Worm (Caenorhabditis elegans) whole organism, L3 larva: Measurements from ENCODE around the gene fbxb-38.

Source experiments
- ZK546.5 ChIP-seq: sonication (generic microtip); optimal IDR thresholded peaks from 2 replicates; lab custom pipeline; 2017; ENCODE audit warnings: missing biosample characterization, missing genetic modification characterization
- ama-1 ChIP-seq: fragments of 150-350 bp; optimal IDR thresholded peaks from 2 replicates; lab custom pipeline; 2018
- ceh-16 ChIP-seq: sonication (generic microtip); optimal IDR thresholded peaks from 2 replicates; lab custom pipeline; 2017; ENCODE audit warnings: missing biosample characterization, missing genetic modification characterization
- ceh-28 ChIP-seq: fragments of 150-350 bp; optimal IDR thresholded peaks from 2 replicates; lab custom pipeline; 2014; ENCODE audit warnings: missing biosample characterization, missing genetic modification reagents, missing genetic modification characterization
- daf-12 ChIP-seq: fragments of 150-350 bp; optimal IDR thresholded peaks from 2 replicates; lab custom pipeline; 2014; ENCODE audit warnings: missing biosample characterization, missing genetic modification reagents, missing genetic modification characterization
- egl-27 ChIP-seq: sonication (generic microtip); optimal IDR thresholded peaks from 4 replicates; lab custom pipeline; 2017; ENCODE audit warnings: missing biosample characterization, missing genetic modification reagents, missing genetic modification characterization
- egl-5 ChIP-seq: fragments of 150-350 bp; optimal IDR thresholded peaks from 2 replicates; lab custom pipeline; 2017; ENCODE audit warnings: missing biosample characterization, missing genetic modification reagents, missing genetic modification characterization, inconsistent platforms
- elt-1 ChIP-seq: fragments of 150-350 bp; optimal IDR thresholded peaks from 2 replicates; lab custom pipeline; 2014; ENCODE audit warnings: missing biosample characterization, missing genetic modification characterization
- elt-2 ChIP-seq: sonication (generic microtip); optimal IDR thresholded peaks from 2 replicates; lab custom pipeline; 2016; ENCODE audit warnings: missing genetic modification reagents, mild to moderate bottlenecking, missing genetic modification characterization, missing compliant biosample characterization
- elt-3 ChIP-seq, 3 experiments: fragments of 150-350 bp in 1 of 3; sonication (generic microtip) in 2 of 3; optimal IDR thresholded peaks; 2 replicates in 2 of 3; 4 replicates in 1 of 3; lab custom pipeline; 2014 to 2017; ENCODE audit warnings: missing biosample characterization in 3 of 3, missing genetic modification characterization in 3 of 3
- eor-1 ChIP-seq, 2 experiments: fragments of 150-350 bp; optimal IDR thresholded peaks; 2 replicates each; lab custom pipeline; 2014 to 2018; ENCODE audit warnings: missing biosample characterization in 2 of 2, missing genetic modification characterization in 2 of 2
- fkh-10 ChIP-seq: sonication (generic microtip); optimal IDR thresholded peaks from 2 replicates; lab custom pipeline; 2017; ENCODE audit warnings: missing biosample characterization, missing genetic modification reagents, missing genetic modification characterization
- fos-1 ChIP-seq: fragments of 150-350 bp; optimal IDR thresholded peaks from 2 replicates; lab custom pipeline; 2014; ENCODE audit warnings: missing biosample characterization, missing genetic modification characterization
- hmg-11 ChIP-seq: sonication (generic microtip); optimal IDR thresholded peaks from 2 replicates; lab custom pipeline; 2016; ENCODE audit warnings: missing genetic modification characterization, missing compliant biosample characterization
- lin-15B ChIP-seq: fragments of 150-350 bp; optimal IDR thresholded peaks from 2 replicates; lab custom pipeline; 2014; ENCODE audit warnings: missing biosample characterization, missing genetic modification characterization
- lin-39 ChIP-seq: fragments of 150-350 bp; optimal IDR thresholded peaks from 2 replicates; lab custom pipeline; 2018; ENCODE audit warnings: missing biosample characterization, missing genetic modification reagents, missing genetic modification characterization
- mdl-1 ChIP-seq: fragments of 150-350 bp; optimal IDR thresholded peaks from 2 replicates; lab custom pipeline; 2014; ENCODE audit warnings: missing biosample characterization, missing genetic modification characterization
- mml-1 ChIP-seq: fragments of 150-350 bp; sonication (generic microtip); optimal IDR thresholded peaks from 3 replicates; lab custom pipeline; 2014; ENCODE audit warnings: missing biosample characterization, missing genetic modification characterization
- nfya-1 ChIP-seq: sonication (generic microtip); optimal IDR thresholded peaks from 2 replicates; lab custom pipeline; 2017; ENCODE audit warnings: missing genetic modification characterization, mild to moderate bottlenecking, missing compliant biosample characterization, antibody characterized with exemption, moderate library complexity; ENCODE audit not compliant: insufficient read depth
- nhr-11 ChIP-seq: fragments of 150-350 bp; optimal IDR thresholded peaks from 2 replicates; lab custom pipeline; 2014; ENCODE audit warnings: missing biosample characterization, missing genetic modification characterization
- nhr-12 ChIP-seq: fragments of 150-350 bp; optimal IDR thresholded peaks from 2 replicates; lab custom pipeline; 2014; ENCODE audit warnings: missing biosample characterization, missing genetic modification characterization
- nhr-23 ChIP-seq: fragments of 150-350 bp; optimal IDR thresholded peaks from 2 replicates; lab custom pipeline; 2014; ENCODE audit warnings: missing biosample characterization, missing genetic modification reagents, missing genetic modification characterization
- nhr-237 ChIP-seq: fragments of 150-350 bp; optimal IDR thresholded peaks from 2 replicates; lab custom pipeline; 2014; ENCODE audit warnings: missing biosample characterization, missing genetic modification characterization
- nhr-43 ChIP-seq: sonication (generic microtip); optimal IDR thresholded peaks from 2 replicates; lab custom pipeline; 2016; ENCODE audit warnings: mild to moderate bottlenecking, missing genetic modification characterization, missing compliant biosample characterization; ENCODE audit not compliant: poor library complexity, severe bottlenecking
- nhr-76 ChIP-seq: fragments of 150-350 bp; sonication (generic microtip); optimal IDR thresholded peaks from 5 replicates; lab custom pipeline; 2014; ENCODE audit warnings: missing biosample characterization, missing genetic modification characterization
- pha-4 ChIP-seq: fragments of 150-350 bp; optimal IDR thresholded peaks from 2 replicates; lab custom pipeline; 2014; ENCODE audit warnings: missing biosample characterization, missing genetic modification reagents, missing genetic modification characterization
- pqm-1 ChIP-seq: fragments of 150-350 bp; optimal IDR thresholded peaks from 2 replicates; lab custom pipeline; 2017; ENCODE audit warnings: missing biosample characterization, missing genetic modification characterization, inconsistent platforms
- sea-2 ChIP-seq: fragments of 150-350 bp; sonication (generic microtip); optimal IDR thresholded peaks from 4 replicates; lab custom pipeline; 2014; ENCODE audit warnings: missing biosample characterization, missing genetic modification reagents, missing genetic modification characterization
- snpc-4 ChIP-seq: fragments of 150-350 bp; optimal IDR thresholded peaks from 2 replicates; lab custom pipeline; 2014; ENCODE audit warnings: missing biosample characterization, missing genetic modification characterization
- tbx-2 ChIP-seq: sonication (generic microtip); optimal IDR thresholded peaks from 2 replicates; lab custom pipeline; 2016; ENCODE audit warnings: mild to moderate bottlenecking, missing genetic modification characterization, missing compliant biosample characterization
- unc-62 ChIP-seq: fragments of 150-350 bp; sonication (generic microtip); optimal IDR thresholded peaks from 4 replicates; lab custom pipeline; 2014; ENCODE audit warnings: missing biosample characterization, missing genetic modification reagents, missing genetic modification characterization
- ztf-4 ChIP-seq: fragments of 150-350 bp; optimal IDR thresholded peaks from 2 replicates; lab custom pipeline; 2014; ENCODE audit warnings: missing biosample characterization, missing genetic modification characterization

Gene fbxb-38

ce11 chrII:2195541-2195940, 27.0 kb upstream of the fbxb-38 start (continued):
- TF ChIP-seq ceh-28 (tag; lab: Kevin White, UChicago) (no peak), fos-1 (tag; lab: Kevin White, UChicago) (no peak), daf-12 (tag; lab: Kevin White, UChicago) (no peak)
- TF ChIP-seq, all 47 proteins: peak for 10

ce11 chrII:2192267-2192666, 23.7 kb upstream of the fbxb-38 start:
- peak; percentile 80 for TF ChIP-seq ceh-28 (tag; lab: Kevin White, UChicago)
- TF ChIP-seq nhr-43, result no peak
- no peak for TF ChIP-seq ztf-4 (tag; lab: Kevin White, UChicago)

ce11 chrII:2191383-2191782, 22.8 kb upstream of the fbxb-38 start:
- TF ChIP-seq lin-39 (tag; lab: Kevin White, UChicago), result peak; percentile 54
- TF ChIP-seq nhr-23 (tag; lab: Kevin White, UChicago), result no peak
- TF ChIP-seq ceh-28 (tag; lab: Kevin White, UChicago), result no peak
- peak; percentile 2 for TF ChIP-seq nfya-1 (tag; lab: Kevin White, UChicago)
- TF ChIP-seq fkh-10 (GFP tag; lab: Kevin White, UChicago), result no peak
- TF ChIP-seq ztf-4 (tag; lab: Kevin White, UChicago), result no peak
- no peak for TF ChIP-seq nhr-11
- no peak for TF ChIP-seq mml-1 (tag; lab: Kevin White, UChicago)
- no peak for TF ChIP-seq elt-1 (tag; lab: Kevin White, UChicago)
- TF ChIP-seq egl-27 (tag; lab: Kevin White, UChicago), result no peak
- no peak for TF ChIP-seq elt-3 (tag; optimal IDR thresholded peaks at IDR 0.05; lab: Kevin White, UChicago)
- no peak for TF ChIP-seq nhr-237 (tag; lab: Kevin White, UChicago)
- TF ChIP-seq, all 47 proteins: peak for 2

ce11 chrII:2190522-2190921, 22.0 kb upstream of the fbxb-38 start:
- TF ChIP-seq mml-1 (tag; lab: Kevin White, UChicago) (no peak), eor-1 (tag; optimal IDR thresholded peaks at IDR 0.05; lab: Kevin White, UChicago) (no peak), fos-1 (tag; lab: Kevin White, UChicago) (no peak), daf-12 (tag; lab: Kevin White, UChicago) (no peak), egl-5 (tag; lab: Kevin White, UChicago) (no peak), nhr-12 (no peak)
- TF ChIP-seq, all 47 proteins: peak for 0

- TF ChIP-seq lin-15B (no peak), snpc-4 (tag; lab: Kevin White, UChicago) (no peak), eor-1 (tag; optimal IDR thresholded peaks at IDR 0.05; lab: Kevin White, UChicago) (no peak), nhr-12 (no peak), fos-1 (tag; lab: Kevin White, UChicago) (no peak), ceh-16 (no peak), mdl-1 (tag; lab: Kevin White, UChicago) (no peak), pha-4 (no peak), sea-2 (GFP tag; lab: Kevin White, UChicago) (no peak)
Measured at ce11 chrII:2189357-2189756, 20.8 kb upstream of the fbxb-38 start, which contains the start of gene mtq-2. mtq-2 (minus strand) TSS chrII:2189457.

ce11 chrII:2186730-2187129, 18.2 kb upstream of the fbxb-38 start:
- no peak for TF ChIP-seq hmg-11 (tag; lab: Kevin White, UChicago)
- no peak for TF ChIP-seq lin-15B
- TF ChIP-seq ama-1 (lab: Kevin White, UChicago), result no peak
- no peak for TF ChIP-seq tbx-2 (tag; lab: Kevin White, UChicago)
- TF ChIP-seq unc-62 (GFP tag; lab: Kevin White, UChicago), result no peak
- TF ChIP-seq ZK546.5 (tag; lab: Kevin White, UChicago), result no peak
- no peak for TF ChIP-seq nhr-76
- TF ChIP-seq elt-2 (tag; lab: Kevin White, UChicago), result no peak
- TF ChIP-seq nhr-23 (tag; lab: Kevin White, UChicago), result no peak
- no peak for TF ChIP-seq egl-27 (tag; lab: Kevin White, UChicago)
- no peak for TF ChIP-seq mdl-1 (tag; lab: Kevin White, UChicago)
- no peak for TF ChIP-seq pqm-1 (tag; lab: Kevin White, UChicago)
- TF ChIP-seq mml-1 (tag; lab: Kevin White, UChicago), result no peak
- TF ChIP-seq, all 47 proteins: peak for 0
